Fruit fly (Drosophila melanogaster) whole organism, embryonic: ENCODE data around the gene Ir40a.
A peak's percentile ranks its signal among the peaks of the same experiment; 100 is the strongest.

Experiments used
- CG13424 ChIP-seq: fragments of 200-800 bp; sonication (Bioruptor generic); optimal IDR thresholded peaks from 2 replicates; lab custom pipeline; 2019; ENCODE audit warnings: missing biosample characterization, mild to moderate bottlenecking, missing genetic modification characterization, moderate library complexity
- CG13624 ChIP-seq: fragments of 200-800 bp; sonication (Bioruptor generic); optimal IDR thresholded peaks from 2 replicates; lab custom pipeline; 2016; ENCODE audit warnings: missing biosample characterization, missing genetic modification characterization
- CG3163 ChIP-seq: fragments of 200-800 bp; sonication (Bioruptor generic); optimal IDR thresholded peaks from 3 replicates; lab custom pipeline; 2016; ENCODE audit warnings: missing biosample characterization, missing genetic modification characterization
- CG34224 ChIP-seq: fragments of 200-800 bp; sonication (Bioruptor generic); IDR thresholded peaks from 3 replicates; pipeline ENCODE4 v1.3.6; 2022; ENCODE audit warnings: missing biosample characterization, missing genetic modification characterization; ENCODE audit not compliant: partially characterized antibody
- CG42726 ChIP-seq: fragments of 200-800 bp; sonication (Bioruptor generic); IDR thresholded peaks from 2 replicates; pipeline ENCODE4 v1.3.6; 2022; ENCODE audit warnings: missing biosample characterization, missing genetic modification characterization; ENCODE audit not compliant: partially characterized antibody
- CG6765 ChIP-seq: fragments of 200-800 bp; sonication (Bioruptor generic); optimal IDR thresholded peaks from 3 replicates; lab custom pipeline; 2017; ENCODE audit warnings: missing biosample characterization, mild to moderate bottlenecking, missing genetic modification characterization
- CG7963 ChIP-seq: fragments of 200-800 bp; sonication (Bioruptor generic); IDR thresholded peaks from 3 replicates; pipeline ENCODE4 v1.3.6; 2022; ENCODE audit warnings: missing biosample characterization, missing genetic modification characterization; ENCODE audit not compliant: partially characterized antibody
- CG8765 ChIP-seq: fragments of 200-800 bp; sonication (Bioruptor generic); IDR thresholded peaks from 2 replicates; pipeline ENCODE4 v1.3.6; 2022; ENCODE audit warnings: missing biosample characterization, missing genetic modification characterization
- CG8924 ChIP-seq: fragments of 200-800 bp; optimal IDR thresholded peaks from 3 replicates; lab custom pipeline; 2019; ENCODE audit warnings: missing biosample characterization, mild to moderate bottlenecking, missing genetic modification characterization, moderate library complexity
- CG9797 ChIP-seq: fragments of 200-800 bp; sonication (Bioruptor generic); optimal IDR thresholded peaks from 3 replicates; lab custom pipeline; 2018; ENCODE audit warnings: missing biosample characterization, mild to moderate bottlenecking, missing genetic modification characterization
- Chrac-16 ChIP-seq: fragments of 200-800 bp; sonication (Bioruptor generic); optimal IDR thresholded peaks from 3 replicates; lab custom pipeline; 2016; ENCODE audit warnings: missing biosample characterization, missing genetic modification characterization
- Fer1 ChIP-seq: fragments of 200-800 bp; sonication (Bioruptor generic); optimal IDR thresholded peaks from 2 replicates; lab custom pipeline; 2017; ENCODE audit warnings: missing biosample characterization, mild to moderate bottlenecking, missing genetic modification characterization
- HLH4C ChIP-seq: fragments of 200-800 bp; sonication (Bioruptor generic); IDR thresholded peaks from 3 replicates; pipeline ENCODE4 v1.3.6; 2022; ENCODE audit warnings: missing biosample characterization, missing genetic modification characterization; ENCODE audit not compliant: partially characterized antibody
- Hmr ChIP-seq: fragments of 200-800 bp; sonication (Bioruptor generic); optimal IDR thresholded peaks from 3 replicates; lab custom pipeline; 2017; ENCODE audit warnings: mild to moderate bottlenecking, missing biosample characterization, missing genetic modification reagents, missing genetic modification characterization
- MBD-R2 ChIP-seq: fragments of 200-800 bp; sonication (Bioruptor generic); IDR thresholded peaks from 2 replicates; pipeline ENCODE4 v1.3.6; 2022; ENCODE audit warnings: missing biosample characterization, missing genetic modification characterization
- Pdp1 ChIP-seq, 2 experiments: fragments of 200-800 bp; sonication (Bioruptor generic); optimal IDR thresholded peaks; 3 replicates each; lab custom pipeline; 2016; ENCODE audit warnings: missing biosample characterization in 2 of 2, missing genetic modification characterization in 2 of 2, mild to moderate bottlenecking in 1 of 2, moderate library complexity in 1 of 2
- Six4 ChIP-seq: fragments of 200-800 bp; sonication (Bioruptor generic); optimal IDR thresholded peaks from 2 replicates; lab custom pipeline; 2016; ENCODE audit warnings: missing biosample characterization, missing genetic modification characterization
- Sox102F ChIP-seq: fragments of 200-800 bp; sonication (Bioruptor generic); optimal IDR thresholded peaks from 2 replicates; lab custom pipeline; 2018; ENCODE audit warnings: missing biosample characterization, mild to moderate bottlenecking, missing genetic modification characterization, moderate library complexity
- Trl ChIP-seq, 3 experiments: fragments of >200 bp in 2 of 3; fragments of 200-800 bp in 1 of 3; sonication (Bioruptor generic) in 1 of 3; optimal IDR thresholded peaks; 2 replicates in 1 of 3; 3 replicates in 2 of 3; lab custom pipeline; 2016 to 2017; ENCODE audit warnings: missing biosample characterization in 1 of 3, missing genetic modification characterization in 1 of 3
- aop ChIP-seq: fragments of 200-800 bp; sonication (Bioruptor generic); IDR thresholded peaks from 2 replicates; pipeline ENCODE4 v1.3.6; 2022; ENCODE audit warnings: missing biosample characterization, missing genetic modification characterization
- ara ChIP-seq: fragments of 200-800 bp; sonication (Bioruptor generic); IDR thresholded peaks from 2 replicates; pipeline ENCODE4 v1.3.6; 2022; ENCODE audit warnings: missing biosample characterization, missing genetic modification characterization
- bbx ChIP-seq: fragments of 200-800 bp; sonication (Bioruptor generic); IDR thresholded peaks from 2 replicates; pipeline ENCODE4 v1.3.6; 2022; ENCODE audit warnings: missing biosample characterization, missing genetic modification characterization; ENCODE audit not compliant: partially characterized antibody
- bsh ChIP-seq, 2 experiments: fragments of 200-800 bp; sonication (Bioruptor generic); optimal IDR thresholded peaks; 2 replicates each; lab custom pipeline; 2017 to 2018; ENCODE audit warnings: mild to moderate bottlenecking in 2 of 2, missing biosample characterization in 2 of 2, missing genetic modification characterization in 2 of 2, moderate library complexity in 1 of 2
- cad ChIP-seq: fragments of >200 bp; optimal IDR thresholded peaks from 2 replicates; lab custom pipeline; 2017; ENCODE audit warnings: missing biosample characterization, missing genetic modification characterization
- cg ChIP-seq: fragments of 200-800 bp; sonication (Bioruptor generic); optimal IDR thresholded peaks from 3 replicates; lab custom pipeline; 2019; ENCODE audit warnings: missing biosample characterization, mild to moderate bottlenecking, missing genetic modification characterization, moderate library complexity
- chinmo ChIP-seq: fragments of 200-800 bp; sonication (Bioruptor generic); IDR thresholded peaks from 4 replicates; pipeline ENCODE4 v1.3.6; 2022; ENCODE audit warnings: missing biosample characterization, missing genetic modification characterization; ENCODE audit not compliant: partially characterized antibody
- crp ChIP-seq, 2 experiments: fragments of 200-800 bp; sonication (Bioruptor generic); optimal IDR thresholded peaks; 2 replicates in 1 of 2; 3 replicates in 1 of 2; lab custom pipeline; 2017; ENCODE audit warnings: missing biosample characterization in 2 of 2, missing genetic modification characterization in 2 of 2, mild to moderate bottlenecking in 1 of 2, moderate library complexity in 1 of 2
- dmrt11E ChIP-seq: fragments of 200-800 bp; sonication (Bioruptor generic); optimal IDR thresholded peaks from 3 replicates; lab custom pipeline; 2018; ENCODE audit warnings: missing biosample characterization, mild to moderate bottlenecking, missing genetic modification characterization, moderate library complexity
- dpn ChIP-seq, 2 experiments: fragments of 200-800 bp; sonication (Bioruptor generic); optimal IDR thresholded peaks; 3 replicates each; lab custom pipeline; 2016; ENCODE audit warnings: missing biosample characterization in 2 of 2, missing genetic modification characterization in 2 of 2
- eve ChIP-seq, 2 experiments: fragments of >200 bp; optimal IDR thresholded peaks; 2 replicates each; lab custom pipeline; 2017; ENCODE audit warnings: missing biosample characterization in 2 of 2, missing genetic modification characterization in 2 of 2
- ewg ChIP-seq: fragments of 200-800 bp; sonication (Bioruptor generic); optimal IDR thresholded peaks from 3 replicates; lab custom pipeline; 2017; ENCODE audit warnings: mild to moderate bottlenecking, missing biosample characterization, missing genetic modification reagents, missing genetic modification characterization
- fru ChIP-seq: fragments of >200 bp; optimal IDR thresholded peaks from 2 replicates; lab custom pipeline; 2017
- ftz-f1 ChIP-seq: fragments of 200-800 bp; sonication (Bioruptor generic); optimal IDR thresholded peaks from 2 replicates; lab custom pipeline; 2016; ENCODE audit warnings: missing biosample characterization, missing genetic modification characterization
- hbn ChIP-seq: fragments of 200-800 bp; sonication (Bioruptor generic); IDR thresholded peaks from 2 replicates; pipeline ENCODE4 v1.3.6; 2022; ENCODE audit warnings: missing biosample characterization, missing genetic modification characterization; ENCODE audit not compliant: partially characterized antibody
- inv ChIP-seq: fragments of 200-800 bp; sonication (Bioruptor generic); IDR thresholded peaks from 2 replicates; pipeline ENCODE4 v1.3.6; 2022; ENCODE audit warnings: missing biosample characterization, missing genetic modification characterization; ENCODE audit not compliant: partially characterized antibody
- jigr1 ChIP-seq: fragments of 200-800 bp; sonication (Bioruptor generic); IDR thresholded peaks from 3 replicates; pipeline ENCODE4 v1.3.6; 2022; ENCODE audit warnings: missing biosample characterization, missing genetic modification characterization
- mld ChIP-seq: fragments of 200-800 bp; sonication (Bioruptor generic); IDR thresholded peaks from 3 replicates; pipeline ENCODE4 v1.3.6; 2022; ENCODE audit warnings: missing biosample characterization, missing genetic modification characterization; ENCODE audit not compliant: partially characterized antibody
- nerfin-2 ChIP-seq: fragments of 200-800 bp; sonication (Bioruptor generic); IDR thresholded peaks from 2 replicates; pipeline ENCODE4 v1.3.6; 2022; ENCODE audit warnings: missing biosample characterization, missing genetic modification characterization; ENCODE audit not compliant: partially characterized antibody
- pros ChIP-seq: fragments of 200-800 bp; sonication (Bioruptor generic); optimal IDR thresholded peaks from 3 replicates; lab custom pipeline; 2019; ENCODE audit warnings: missing biosample characterization, mild to moderate bottlenecking, missing genetic modification characterization, moderate library complexity
- scrt ChIP-seq: fragments of 200-800 bp; sonication (Bioruptor generic); optimal IDR thresholded peaks from 2 replicates; lab custom pipeline; 2018; ENCODE audit warnings: missing biosample characterization, mild to moderate bottlenecking, missing genetic modification characterization, moderate library complexity
- sd ChIP-seq: fragments of 200-800 bp; sonication (Bioruptor generic); optimal IDR thresholded peaks from 3 replicates; lab custom pipeline; 2018; ENCODE audit warnings: missing biosample characterization, mild to moderate bottlenecking, missing genetic modification characterization, moderate library complexity
- sens ChIP-seq: fragments of 200-800 bp; sonication (Bioruptor generic); peaks from one replicate; lab custom pipeline; 2016; ENCODE audit warnings: missing biosample characterization, missing genetic modification characterization
- sr ChIP-seq: fragments of 200-800 bp; sonication (Bioruptor generic); IDR thresholded peaks from 3 replicates; pipeline ENCODE4 v1.3.6; 2022; ENCODE audit warnings: missing biosample characterization, missing genetic modification characterization
- zen ChIP-seq: fragments of 200-800 bp; sonication (Bioruptor generic); optimal IDR thresholded peaks from 3 replicates; lab custom pipeline; 2018; ENCODE audit warnings: missing biosample characterization, mild to moderate bottlenecking, missing genetic modification characterization, moderate library complexity
- zfh1 ChIP-seq: fragments of 200-800 bp; sonication (Bioruptor generic); IDR thresholded peaks from 3 replicates; pipeline ENCODE4 v1.3.6; 2022; ENCODE audit warnings: missing biosample characterization, missing genetic modification characterization

Gene Ir40a

DNA sequence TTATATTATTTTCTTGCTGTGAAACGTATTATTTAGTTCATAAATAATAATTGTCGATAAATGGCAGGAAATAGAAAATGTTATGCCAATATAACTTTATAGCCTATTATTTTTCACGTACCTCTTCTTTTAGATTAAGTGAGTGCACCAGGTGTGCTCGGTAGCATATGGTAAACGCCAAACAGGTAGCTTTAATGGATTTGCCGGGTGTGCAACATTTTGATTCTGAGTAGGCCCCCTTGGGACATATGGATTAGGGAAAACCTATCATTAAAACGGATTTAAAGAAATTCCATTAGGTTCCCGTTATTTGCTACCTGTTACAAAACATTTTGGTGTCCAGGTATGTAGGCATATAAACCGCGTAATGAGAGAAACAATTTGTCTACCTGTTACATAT lies 62.9 kb downstream of the Ir40a start, which contains the start of gene dunk:
Gene dunk (plus strand): TSS at position 301 of the 400 bp plus-strand sequence.
- TF ChIP-seq CG9797 (GFP tag; lab: Kevin White, UChicago) (no peak), sens (GFP tag; lab: Kevin White, UChicago) (peak; percentile 45), zen (tag; lab: Kevin White, UChicago) (peak; percentile 90), cad (GFP tag; lab: Kevin White, UChicago) (peak; percentile 43)

DNA sequence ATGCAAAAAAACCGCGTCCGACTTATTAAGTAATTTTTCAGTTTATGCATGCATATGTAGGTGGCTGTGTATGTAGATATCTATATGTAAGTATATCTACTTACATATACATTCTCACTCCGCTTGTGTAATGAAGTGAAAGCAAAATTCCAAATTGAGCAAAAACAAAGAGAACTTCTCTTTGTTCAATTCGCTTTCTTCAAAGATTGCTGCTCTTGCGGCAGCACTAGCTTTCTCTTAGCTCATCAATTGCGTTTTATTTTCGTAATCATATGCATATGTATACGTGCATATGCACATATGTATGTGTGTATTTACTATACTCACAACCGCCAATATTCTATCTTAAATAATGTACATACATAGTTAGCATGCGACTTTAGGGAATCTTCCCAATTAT lies 65.5 kb downstream of the Ir40a start:
- peak; percentile 93 for TF ChIP-seq CG3163
- TF ChIP-seq CG34224: 0 out of 3 replicates have a peak, but pooled peaks have one; percentile 34
- no peak for TF ChIP-seq CG13424
- TF ChIP-seq bsh (GFP tag; optimal IDR thresholded peaks at IDR 0.05; lab: Kevin White, UChicago): no peak
- TF ChIP-seq pros (GFP tag; lab: Kevin White, UChicago): peak; percentile 45
- TF ChIP-seq chinmo (GFP tag; lab: Robert Waterston, UW): 0 out of 4 replicates have a peak, but pooled peaks have one; percentile 54
- TF ChIP-seq dmrt11E (tag; lab: Kevin White, UChicago): no peak
- peak in 1 of 2 experiments; percentile 89 for TF ChIP-seq Pdp1 (GFP tag; optimal IDR thresholded peaks at IDR 0.05; lab: Kevin White, UChicago)
- peak; percentile 53 to 54 for TF ChIP-seq Trl (optimal IDR thresholded peaks at IDR 0.05; lab: Kevin White, UChicago)
- no peak for TF ChIP-seq Trl (GFP tag; optimal IDR thresholded peaks at IDR 0.05; lab: Kevin White, UChicago)
- TF ChIP-seq Fer1 (GFP tag; lab: Kevin White, UChicago): no peak
- peak; percentile 10 for TF ChIP-seq CG6765 (GFP tag; lab: Kevin White, UChicago)
- peak; percentile 75 for TF ChIP-seq cg (GFP tag; lab: Kevin White, UChicago)
- TF ChIP-seq eve (GFP tag; optimal IDR thresholded peaks at IDR 0.05; lab: Kevin White, UChicago): peak in 1 of 2 experiments; percentile 40
- no peak for TF ChIP-seq CG7963 (GFP tag; lab: Robert Waterston, UW)

DNA sequence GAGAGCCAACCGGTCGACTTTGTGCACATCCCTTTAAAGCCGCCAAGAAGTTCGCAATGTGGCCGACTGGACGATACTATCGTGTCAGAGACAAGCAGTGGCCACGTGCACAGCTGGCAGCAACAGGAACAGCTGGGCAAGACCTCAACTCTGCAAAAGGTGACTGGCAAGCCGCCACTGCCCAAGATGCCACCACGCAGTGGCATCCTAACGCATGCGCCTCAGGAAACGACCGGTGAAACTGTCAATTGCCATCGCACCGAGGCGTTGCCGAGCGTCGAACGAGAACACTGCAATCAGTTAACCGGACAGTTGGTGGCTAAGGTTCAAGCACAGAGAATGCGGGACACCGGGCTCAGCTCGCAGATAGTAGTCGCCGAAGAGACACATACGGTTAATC lies 67.9 kb downstream of the Ir40a start:
- peak in 1 of 2 experiments; percentile 80 for TF ChIP-seq crp (GFP tag; optimal IDR thresholded peaks at IDR 0.05; lab: Kevin White, UChicago)
- TF ChIP-seq ftz-f1 (GFP tag; lab: Kevin White, UChicago): no peak
- peak; percentile 42 for TF ChIP-seq scrt (GFP tag; lab: Kevin White, UChicago)
- no peak for TF ChIP-seq zfh1 (GFP tag; lab: Robert Waterston, UW)
- 0 out of 2 replicates have a peak, but pooled peaks have one; percentile 27 for TF ChIP-seq hbn (GFP tag; lab: Robert Waterston, UW)
- no peak for TF ChIP-seq Chrac-16 (GFP tag; lab: Kevin White, UChicago)
- peak; percentile 26; the same call in 1 of the 2 replicates for TF ChIP-seq bbx
- no peak for TF ChIP-seq CG8924 (tag; lab: Kevin White, UChicago)
- peak; percentile 98 for TF ChIP-seq ewg (GFP tag; lab: Kevin White, UChicago)
- TF ChIP-seq MBD-R2 (GFP tag; lab: Robert Waterston, UW): 0 out of 2 replicates have a peak, but pooled peaks have one; percentile 19
- TF ChIP-seq sr: no peak
- no peak for TF ChIP-seq Six4 (GFP tag; lab: Kevin White, UChicago)
- no peak for TF ChIP-seq fru (lab: Kevin White, UChicago)
- TF ChIP-seq nerfin-2 (GFP tag; lab: Robert Waterston, UW): 0 out of 2 replicates have a peak, but pooled peaks have one; percentile 22
- no peak for TF ChIP-seq sd (tag; lab: Kevin White, UChicago)
- peak; percentile 16 for TF ChIP-seq Hmr (GFP tag; lab: Kevin White, UChicago)
- no peak for TF ChIP-seq jigr1 (GFP tag; lab: Robert Waterston, UW)
- no peak for TF ChIP-seq CG13424
- no peak for TF ChIP-seq CG7963 (GFP tag; lab: Robert Waterston, UW)
- TF ChIP-seq HLH4C: peak; percentile 49; the same call in 2 of the 3 replicates
- no peak for TF ChIP-seq Sox102F (GFP tag; lab: Kevin White, UChicago)
- TF ChIP-seq dpn (GFP tag; optimal IDR thresholded peaks at IDR 0.05; lab: Kevin White, UChicago): no peak
- no peak for TF ChIP-seq CG13624 (GFP tag; lab: Kevin White, UChicago)
- TF ChIP-seq aop: no peak
- TF ChIP-seq CG8765 (GFP tag; lab: Robert Waterston, UW): no peak
- no peak for TF ChIP-seq CG42726 (GFP tag; lab: Robert Waterston, UW)
- peak; percentile 42; the same call in 1 of the 2 replicates for TF ChIP-seq inv (GFP tag; lab: Robert Waterston, UW)
- 0 out of 2 replicates have a peak, but pooled peaks have one; percentile 28 for TF ChIP-seq ara
- no peak for TF ChIP-seq mld
